Fruit fly (Drosophila melanogaster) whole organism, wandering third instar larva: ENCODE data around the gene CheA29a.

Experiments
- GATAd ChIP-seq: sonication (Bioruptor generic); optimal IDR thresholded peaks from 2 replicates; lab custom pipeline; 2016; ENCODE audit warnings: missing biosample characterization, missing genetic modification characterization
- Mio ChIP-seq: sonication (Bioruptor generic); optimal IDR thresholded peaks from 2 replicates; lab custom pipeline; 2016; ENCODE audit warnings: missing biosample characterization, missing genetic modification characterization
- N ChIP-seq: fragments of >200 bp; optimal IDR thresholded peaks from 2 replicates; lab custom pipeline; 2018; ENCODE audit warnings: missing biosample characterization, missing external identifiers, missing genetic modification characterization
- OdsH ChIP-seq: fragments of 200-800 bp; sonication (Bioruptor generic); optimal IDR thresholded peaks from 2 replicates; lab custom pipeline; 2016; ENCODE audit warnings: missing biosample characterization, mild to moderate bottlenecking, missing genetic modification characterization
- Vsx2 ChIP-seq: fragments of 200-300, 225-300 bp; sonication (Bioruptor generic); optimal IDR thresholded peaks from 2 replicates; lab custom pipeline; 2018; ENCODE audit warnings: missing biosample characterization, missing genetic modification characterization; ENCODE audit not compliant: partially characterized antibody
- br ChIP-seq: fragments of 200-800 bp; sonication (Bioruptor generic); optimal IDR thresholded peaks from 2 replicates; lab custom pipeline; 2016; ENCODE audit warnings: missing biosample characterization, missing genetic modification characterization
- ey ChIP-seq: fragments of 200-800 bp; sonication (Bioruptor generic); optimal IDR thresholded peaks from 2 replicates; lab custom pipeline; 2016; ENCODE audit warnings: missing biosample characterization, missing genetic modification characterization
- fru ChIP-seq: fragments of 200-800 bp; sonication (Bioruptor generic); optimal IDR thresholded peaks from 3 replicates; lab custom pipeline; 2016; ENCODE audit warnings: missing biosample characterization, mild to moderate bottlenecking, missing genetic modification characterization
- h ChIP-seq: fragments of 200-800 bp; sonication (Bioruptor generic); optimal IDR thresholded peaks from 3 replicates; lab custom pipeline; 2016; ENCODE audit warnings: missing biosample characterization, mild to moderate bottlenecking, missing genetic modification characterization
- pan ChIP-seq: fragments of >200 bp; optimal IDR thresholded peaks from 2 replicates; lab custom pipeline; 2017
- psq ChIP-seq: fragments of 200-800 bp; sonication (Bioruptor generic); optimal IDR thresholded peaks from 3 replicates; lab custom pipeline; 2017; ENCODE audit warnings: missing biosample characterization, mild to moderate bottlenecking, missing genetic modification characterization, moderate library complexity
- tai ChIP-seq: sonication (Bioruptor generic); optimal IDR thresholded peaks from 2 replicates; lab custom pipeline; 2016; ENCODE audit warnings: missing biosample characterization, missing genetic modification characterization

dm6 chr2L:8488735-8489134 is 11.6 kb downstream of the CheA29a start, which contains the start of gene CG13088:
- TF ChIP-seq psq (GFP tag; lab: Kevin White, UChicago) = no peak
- peak; percentile 4 for TF ChIP-seq br (GFP tag; lab: Kevin White, UChicago)
- TF ChIP-seq h = peak; percentile 56
- TF ChIP-seq N = peak; percentile 39
- no peak for TF ChIP-seq pan (lab: Kevin White, UChicago)
- TF ChIP-seq Vsx2 (GFP tag; lab: Kevin White, UChicago) = no peak
- TF ChIP-seq fru (GFP tag; lab: Kevin White, UChicago) = peak; percentile 14
- no peak for TF ChIP-seq tai
- no peak for TF ChIP-seq ey (GFP tag; lab: Kevin White, UChicago)
- TF ChIP-seq GATAd (GFP tag; lab: Kevin White, UChicago) = no peak
- TF ChIP-seq OdsH (GFP tag; lab: Kevin White, UChicago) = no peak
- TF ChIP-seq Mio (GFP tag; lab: Kevin White, UChicago) = no peak
